Worm (Caenorhabditis elegans): ENCODE data around the gene suca-1.

DNA sequence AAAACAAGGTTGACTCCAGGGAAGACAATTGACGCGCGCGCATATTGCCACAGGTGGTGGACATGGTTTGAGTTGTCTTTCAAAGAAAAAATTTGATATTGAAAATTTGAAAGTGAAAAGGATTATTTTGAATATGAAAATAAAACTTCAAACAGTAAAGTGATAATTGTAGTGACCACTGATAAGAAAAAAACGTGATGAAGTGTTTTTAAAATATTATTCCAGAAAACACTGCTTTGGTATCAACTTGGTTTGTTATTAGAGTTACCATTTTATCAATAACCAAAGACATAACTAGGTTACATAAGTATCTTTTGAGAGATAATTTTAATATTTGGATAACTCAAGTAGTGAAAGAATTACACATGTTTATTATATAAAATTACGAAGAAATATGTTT is 16.3 kb upstream of the suca-1 start:
- TF ChIP-seq ama-1 (optimal IDR thresholded peaks at IDR 0.05): no peak
- no peak for TF ChIP-seq ama-1 (GFP tag; optimal IDR thresholded peaks at IDR 0.05)
- no peak for TF ChIP-seq C06A6.2 (GFP tag; conservative IDR thresholded peaks at IDR 0.05)
- TF ChIP-seq F10E7.11 (tag; optimal IDR thresholded peaks at IDR 0.05): no peak
- TF ChIP-seq ztf-28 (GFP tag; IDR thresholded peaks at IDR 0.05): no peak
- no peak for TF ChIP-seq ets-4 (GFP tag; optimal IDR thresholded peaks at IDR 0.05)
- no peak for TF ChIP-seq F49E8.2 (tag; optimal IDR thresholded peaks at IDR 0.05; ENCODE audit: insufficient read depth)
- no peak for TF ChIP-seq sdz-38 (tag; optimal IDR thresholded peaks at IDR 0.05)
- no peak for TF ChIP-seq Y67H2A.10 (GFP tag; conservative IDR thresholded peaks at IDR 0.05)

All from whole organism, young adult.